Fruit fly (Drosophila melanogaster) whole organism, embryonic: ENCODE measurements around the gene Zn72D.

Experiments used
- Atf-2 ChIP-seq: fragments of 200-800 bp; sonication (Bioruptor generic); optimal IDR thresholded peaks from 2 replicates; lab custom pipeline; 2016; ENCODE audit warnings: missing biosample characterization, missing genetic modification characterization
- Fer1 ChIP-seq: fragments of 200-800 bp; sonication (Bioruptor generic); optimal IDR thresholded peaks from 2 replicates; lab custom pipeline; 2017; ENCODE audit warnings: missing biosample characterization, mild to moderate bottlenecking, missing genetic modification characterization
- ase ChIP-seq: fragments of 200-800 bp; sonication (Bioruptor generic); IDR thresholded peaks from 3 replicates; pipeline ENCODE4 v1.3.6; 2022; ENCODE audit warnings: missing biosample characterization, missing genetic modification characterization
- fu2 ChIP-seq: fragments of 200-800 bp; sonication (Bioruptor generic); optimal IDR thresholded peaks from 2 replicates; lab custom pipeline; 2016; ENCODE audit warnings: missing biosample characterization, missing genetic modification characterization
- seq ChIP-seq: fragments of 200-800 bp; sonication (Bioruptor generic); IDR thresholded peaks from 2 replicates; pipeline ENCODE4 v1.3.6; 2022; ENCODE audit warnings: missing biosample characterization, missing genetic modification characterization
- tll ChIP-seq, 2 experiments: fragments of 200-800 bp in 1 of 2; fragments of >200 bp in 1 of 2; sonication (Bioruptor generic) in 1 of 2; optimal IDR thresholded peaks; 2 replicates each; lab custom pipeline; 2017 to 2019; ENCODE audit warnings: missing biosample characterization in 2 of 2, missing genetic modification characterization in 2 of 2, mild to moderate bottlenecking in 1 of 2, moderate library complexity in 1 of 2

DNA sequence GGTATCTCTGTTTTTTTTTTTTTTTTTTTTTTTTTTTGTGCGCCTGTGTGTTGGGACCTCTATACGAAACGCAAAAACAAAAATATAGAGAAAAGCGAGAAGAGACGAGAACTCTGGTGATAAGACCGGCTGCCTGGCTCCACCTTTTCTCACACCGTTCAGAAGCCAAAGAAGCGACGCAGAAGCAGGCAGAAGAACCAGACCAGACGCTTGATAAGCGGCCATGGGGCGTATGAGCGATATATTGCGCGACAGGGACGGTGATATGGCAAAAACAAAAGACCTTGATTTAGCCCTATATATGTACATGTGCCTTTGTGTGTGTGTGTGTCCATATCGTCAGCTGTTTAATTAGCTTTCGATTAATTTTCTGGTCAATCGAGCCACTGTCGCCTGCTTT, 48.7 kb upstream of the Zn72D start:
- TF ChIP-seq Fer1 (GFP tag; lab: Kevin White, UChicago), result no peak
- no peak for TF ChIP-seq ase
- TF ChIP-seq fu2 (GFP tag; lab: Kevin White, UChicago), result no peak
- TF ChIP-seq seq (GFP tag; lab: Robert Waterston, UW), result no peak
- TF ChIP-seq tll (GFP tag; optimal IDR thresholded peaks at IDR 0.05; lab: Kevin White, UChicago), result no peak
- TF ChIP-seq Atf-2 (GFP tag; lab: Kevin White, UChicago), result no peak
